Fruit fly (Drosophila melanogaster): ENCODE results near the gene crq.
A peak's percentile ranks its signal among the peaks of the same experiment; 100 is the strongest.

crq gene

DNA sequence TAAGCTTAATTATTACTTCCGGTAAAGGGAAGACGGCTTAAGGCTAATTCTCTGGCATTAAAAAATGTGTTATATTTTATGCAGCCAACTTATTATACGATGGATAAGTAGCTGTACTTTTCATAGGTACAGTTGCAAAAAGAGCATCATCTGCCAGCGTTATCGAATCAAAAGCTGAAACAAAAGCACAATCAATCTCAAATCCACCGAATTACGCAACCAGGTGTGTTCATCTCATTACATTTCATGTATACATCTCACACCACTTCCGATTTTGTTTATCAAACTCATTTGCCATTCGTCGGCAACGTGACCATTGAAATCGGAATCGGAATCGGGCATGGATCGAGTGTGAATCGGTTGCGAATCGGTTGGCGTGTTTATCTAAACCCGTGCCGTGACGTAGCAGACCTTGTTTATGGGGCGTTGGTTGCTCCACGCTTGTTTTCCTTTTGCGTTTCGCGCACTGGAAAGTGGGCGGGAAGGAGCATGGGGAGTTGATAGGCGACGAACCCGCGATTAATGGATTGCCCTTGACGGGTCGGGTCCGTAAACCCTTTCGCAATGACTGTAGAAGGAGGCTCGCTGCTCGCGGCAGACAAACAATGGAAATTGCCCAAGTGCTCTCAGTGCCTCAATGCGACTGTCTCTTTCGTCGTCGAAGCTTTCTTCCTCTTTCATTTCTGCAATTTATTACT is 32.5 kb upstream of the crq start:
- TF ChIP-seq Sp1 (GFP tag; optimal IDR thresholded peaks at IDR 0.05) (no peak), Mio (GFP tag; optimal IDR thresholded peaks at IDR 0.05) (no peak), jim (GFP tag; optimal IDR thresholded peaks at IDR 0.05) (no peak), Vsx2 (GFP tag; optimal IDR thresholded peaks at IDR 0.05; ENCODE audit: partially characterized antibody) (no peak), CG9705 (GFP tag; optimal IDR thresholded peaks at IDR 0.05) (no peak), CrebA (GFP tag; optimal IDR thresholded peaks at IDR 0.05; ENCODE audit: borderline replicate concordance) (peak; percentile 17), N (GFP tag; optimal IDR thresholded peaks at IDR 0.05) (no peak), tai (GFP tag; optimal IDR thresholded peaks at IDR 0.05) (no peak), sv (GFP tag; optimal IDR thresholded peaks at IDR 0.05) (peak; percentile 54), psq (GFP tag; optimal IDR thresholded peaks at IDR 0.05) (no peak), fru (GFP tag; optimal IDR thresholded peaks at IDR 0.05) (no peak), rgr (GFP tag; optimal IDR thresholded peaks at IDR 0.05) (no peak), Dfd (GFP tag; optimal IDR thresholded peaks at IDR 0.05) (no peak), Jra (GFP tag; optimal IDR thresholded peaks at IDR 0.05) (no peak), ey (GFP tag; optimal IDR thresholded peaks at IDR 0.05) (no peak), Abd-B (GFP tag; optimal IDR thresholded peaks at IDR 0.05) (no peak)

DNA sequence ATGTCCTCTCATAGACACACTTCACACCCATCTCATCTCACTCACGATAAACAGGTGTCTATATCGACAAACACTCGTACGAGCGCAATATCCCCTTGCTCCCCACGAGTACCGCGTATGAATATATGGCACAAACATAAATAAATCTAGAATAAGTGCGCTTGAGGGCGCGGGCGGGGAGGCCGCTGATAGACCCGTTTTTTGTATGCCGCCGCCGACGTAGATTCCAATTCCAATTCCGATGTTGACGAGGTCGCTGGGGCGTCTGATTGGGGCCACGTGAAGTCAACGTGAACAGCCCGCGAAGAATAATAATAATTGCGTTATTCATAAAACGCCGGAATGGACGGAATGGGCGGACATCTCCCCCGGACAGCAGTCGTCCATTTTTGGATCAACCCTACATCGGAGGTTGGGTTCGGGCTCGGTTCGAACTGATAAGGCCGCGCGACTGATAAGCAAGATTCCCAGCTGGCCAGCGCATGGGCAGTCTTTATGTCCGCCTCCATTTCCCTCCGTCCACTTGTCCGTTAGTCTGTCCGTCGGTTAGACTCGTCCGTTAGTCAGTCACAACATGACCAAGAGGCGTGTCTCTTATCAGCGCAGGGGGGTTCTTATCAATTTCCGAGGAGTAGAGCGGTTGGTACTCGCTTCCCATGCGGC is 31.6 kb upstream of the crq start:
- TF ChIP-seq psq (GFP tag; optimal IDR thresholded peaks at IDR 0.05) (no peak), Abd-B (GFP tag; optimal IDR thresholded peaks at IDR 0.05) (no peak), CrebA (GFP tag; optimal IDR thresholded peaks at IDR 0.05; ENCODE audit: borderline replicate concordance) (peak; percentile 34), CG9705 (GFP tag; optimal IDR thresholded peaks at IDR 0.05) (no peak), lola (GFP tag; optimal IDR thresholded peaks at IDR 0.05) (no peak), Hr83 (GFP tag; optimal IDR thresholded peaks at IDR 0.05; ENCODE audit: poor library complexity, severe bottlenecking) (peak; percentile 56), foxo (GFP tag; optimal IDR thresholded peaks at IDR 0.05) (peak in 1 of 2 experiments; percentile 11), Sp1 (GFP tag; optimal IDR thresholded peaks at IDR 0.05) (peak; percentile 21), Rel (GFP tag; optimal IDR thresholded peaks at IDR 0.05) (no peak), Rel (tag; optimal IDR thresholded peaks at IDR 0.05) (peak; percentile 88), Hr78 (GFP tag; optimal IDR thresholded peaks at IDR 0.05) (no peak), br (GFP tag; optimal IDR thresholded peaks at IDR 0.05) (peak; percentile 58), jim (GFP tag; optimal IDR thresholded peaks at IDR 0.05) (no peak), usp (GFP tag; optimal IDR thresholded peaks at IDR 0.05) (no peak), fru (GFP tag; optimal IDR thresholded peaks at IDR 0.05) (no peak), sage (GFP tag; optimal IDR thresholded peaks at IDR 0.05) (no peak), dsf (GFP tag; optimal IDR thresholded peaks at IDR 0.05; ENCODE audit: borderline replicate concordance) (no peak), sv (GFP tag; optimal IDR thresholded peaks at IDR 0.05) (no peak), ey (GFP tag; optimal IDR thresholded peaks at IDR 0.05) (no peak), Hnf4 (GFP tag; optimal IDR thresholded peaks at IDR 0.05) (no peak), Mio (GFP tag; optimal IDR thresholded peaks at IDR 0.05) (peak; percentile 8), rgr (GFP tag; optimal IDR thresholded peaks at IDR 0.05) (peak; percentile 1), GATAd (GFP tag; optimal IDR thresholded peaks at IDR 0.05) (no peak), Vsx2 (GFP tag; optimal IDR thresholded peaks at IDR 0.05; ENCODE audit: partially characterized antibody) (no peak), tai (GFP tag; optimal IDR thresholded peaks at IDR 0.05) (no peak), CG32264 (GFP tag; optimal IDR thresholded peaks at IDR 0.05) (no peak), brk (GFP tag; optimal IDR thresholded peaks at IDR 0.05) (no peak), OdsH (GFP tag; optimal IDR thresholded peaks at IDR 0.05) (no peak), Jra (GFP tag; optimal IDR thresholded peaks at IDR 0.05) (no peak), HLH106 (tag; optimal IDR thresholded peaks at IDR 0.05) (no peak), woc (GFP tag; optimal IDR thresholded peaks at IDR 0.05) (no peak), dl (GFP tag; optimal IDR thresholded peaks at IDR 0.05; ENCODE audit: insufficient read depth in 1 of 2, partially characterized antibody in 2 of 2) (peak in 1 of 2 experiments; percentile 51), Dfd (GFP tag; optimal IDR thresholded peaks at IDR 0.05) (no peak), dmrt93B (GFP tag; optimal IDR thresholded peaks at IDR 0.05) (no peak), pan (optimal IDR thresholded peaks at IDR 0.05) (no peak), Dif (GFP tag; optimal IDR thresholded peaks at IDR 0.05; ENCODE audit: partially characterized antibody) (peak; percentile 37), h (GFP tag; optimal IDR thresholded peaks at IDR 0.05) (peak; percentile 61), N (GFP tag; optimal IDR thresholded peaks at IDR 0.05) (no peak), Myc (optimal IDR thresholded peaks at IDR 0.05) (no peak)

Data from whole organism, wandering third instar larva.